Fruit fly (Drosophila melanogaster) whole organism, adult: ENCODE results near the gene CG15012.

Source experiments
- CG11617 ChIP-seq: fragments of 200-800 bp; sonication (Bioruptor generic); optimal IDR thresholded peaks from 2 replicates; lab custom pipeline; 2017; ENCODE audit warnings: mild to moderate bottlenecking, missing biosample characterization, missing genetic modification reagents, missing genetic modification characterization
- CG12768 ChIP-seq: fragments of 200-800 bp; sonication (Bioruptor generic); optimal IDR thresholded peaks from 2 replicates; lab custom pipeline; 2017; ENCODE audit warnings: missing biosample characterization, missing genetic modification characterization, mild to moderate bottlenecking, moderate library complexity, missing genetic modification reagents
- CG14711 ChIP-seq: fragments of 200-800 bp; sonication (Bioruptor generic); optimal IDR thresholded peaks from 2 replicates; lab custom pipeline; 2018; ENCODE audit warnings: missing biosample characterization, mild to moderate bottlenecking, missing genetic modification characterization, moderate library complexity
- CG33017 ChIP-seq: fragments of 200-800 bp; sonication (Bioruptor generic); optimal IDR thresholded peaks from 2 replicates; lab custom pipeline; 2018; ENCODE audit warnings: missing biosample characterization, mild to moderate bottlenecking, missing genetic modification characterization, moderate library complexity
- CG5204 ChIP-seq: fragments of 200-800 bp; sonication (Bioruptor generic); optimal IDR thresholded peaks from 2 replicates; lab custom pipeline; 2016; ENCODE audit warnings: missing biosample characterization, missing genetic modification characterization
- CG7101 ChIP-seq: fragments of 200-800 bp; sonication (Bioruptor generic); optimal IDR thresholded peaks from 2 replicates; lab custom pipeline; 2018; ENCODE audit warnings: missing biosample characterization, mild to moderate bottlenecking, missing genetic modification characterization, moderate library complexity
- Clk ChIP-seq: fragments of 200-800 bp; sonication (Bioruptor generic); optimal IDR thresholded peaks from 2 replicates; lab custom pipeline; 2017; ENCODE audit warnings: missing biosample characterization, missing genetic modification characterization
- Crg-1 ChIP-seq: fragments of 200-800 bp; sonication (Bioruptor generic); optimal IDR thresholded peaks from 2 replicates; lab custom pipeline; 2016; ENCODE audit warnings: missing biosample characterization, missing genetic modification characterization
- Mnt ChIP-seq: fragments of 200-800 bp; sonication (Bioruptor generic); optimal IDR thresholded peaks from 2 replicates; lab custom pipeline; 2016; ENCODE audit warnings: missing biosample characterization, mild to moderate bottlenecking, missing genetic modification characterization
- kay ChIP-seq: fragments of 200-800 bp; sonication (Bioruptor generic); peaks from one replicate; lab custom pipeline; 2016; ENCODE audit warnings: missing biosample characterization, missing genetic modification characterization, borderline replicate concordance
- pad ChIP-seq: fragments of 200-800 bp; sonication (Bioruptor generic); optimal IDR thresholded peaks from 3 replicates; lab custom pipeline; 2017; ENCODE audit warnings: missing biosample characterization, missing genetic modification characterization, mild to moderate bottlenecking, moderate library complexity, missing genetic modification reagents
- tj ChIP-seq: fragments of 200-800 bp; sonication (Bioruptor generic); optimal IDR thresholded peaks from 3 replicates; lab custom pipeline; 2017; ENCODE audit warnings: missing biosample characterization, mild to moderate bottlenecking, missing genetic modification characterization, moderate library complexity

dm6 chr3L:4292120-4292697 lies at the start of gene CG15012, which contains the start of gene Fdx2:
- TF ChIP-seq CG11617 = no peak
- TF ChIP-seq tj (GFP tag; lab: Kevin White, UChicago) = peak; percentile 17
- TF ChIP-seq CG33017 = no peak
- peak; percentile 4 for TF ChIP-seq pad (GFP tag; lab: Kevin White, UChicago)
- no peak for TF ChIP-seq CG12768 (GFP tag; lab: Kevin White, UChicago)
- TF ChIP-seq kay (GFP tag; lab: Kevin White, UChicago) = no peak
- TF ChIP-seq CG5204 = no peak
- TF ChIP-seq Clk (GFP tag; lab: Kevin White, UChicago) = no peak
- no peak for TF ChIP-seq Crg-1 (GFP tag; lab: Kevin White, UChicago)
- TF ChIP-seq Mnt (GFP tag; lab: Kevin White, UChicago) = peak; percentile 73
- peak; percentile 8 for TF ChIP-seq CG7101
- TF ChIP-seq CG14711 = peak; percentile 100
